Worm (Caenorhabditis elegans) whole organism, young adult: ENCODE results near the gene gst-4.

Source experiments
- B0019.2 ChIP-seq: fragments of 200-800 bp; sonication (Bioruptor generic); conservative IDR thresholded peaks from 2 replicates; pipeline ENCODE4 v1.3.6; 2022; ENCODE audit warnings: missing genetic modification reagents, missing genetic modification characterization, missing compliant biosample characterization
- B0035.1 ChIP-seq: sonication (generic microtip); optimal IDR thresholded peaks from 2 replicates; lab custom pipeline; 2016; ENCODE audit warnings: missing genetic modification characterization, mild to moderate bottlenecking, missing compliant biosample characterization, missing genotype, missing genetic modification reagents
- B0261.1 ChIP-seq: sonication (generic microtip); optimal IDR thresholded peaks from 2 replicates; lab custom pipeline; 2016; ENCODE audit warnings: mild to moderate bottlenecking, missing genetic modification characterization, moderate library complexity, missing compliant biosample characterization
- C06A6.2 ChIP-seq: fragments of 200-800 bp; sonication (Bioruptor generic); conservative IDR thresholded peaks from 2 replicates; pipeline ENCODE4 v1.3.6; 2022; ENCODE audit warnings: missing genetic modification characterization, missing compliant biosample characterization
- C17E4.6 ChIP-seq: fragments of 200-800 bp; sonication (Bioruptor generic); IDR thresholded peaks from 2 replicates; pipeline ENCODE4 v1.3.6; 2022; ENCODE audit warnings: missing genetic modification reagents, missing genetic modification characterization, missing compliant biosample characterization
- F10E7.11 ChIP-seq: sonication (generic microtip); optimal IDR thresholded peaks from 2 replicates; lab custom pipeline; 2017; ENCODE audit warnings: mild to moderate bottlenecking, missing genetic modification characterization, moderate library complexity, missing compliant biosample characterization
- F23B12.7 ChIP-seq: sonication (generic microtip); optimal IDR thresholded peaks from 2 replicates; lab custom pipeline; 2017; ENCODE audit warnings: missing genetic modification characterization, mild to moderate bottlenecking, missing compliant biosample characterization, antibody characterized with exemption, moderate library complexity; ENCODE audit not compliant: insufficient read depth
- F37B4.10 ChIP-seq: fragments of 200-800 bp; sonication (Bioruptor generic); IDR thresholded peaks from 2 replicates; pipeline ENCODE4 v1.3.6; 2022; ENCODE audit warnings: missing genetic modification characterization, missing compliant biosample characterization
- F39B2.1 ChIP-seq: fragments of 200-800 bp; sonication (Bioruptor generic); IDR thresholded peaks from 2 replicates; pipeline ENCODE4 v1.3.6; 2022; ENCODE audit warnings: missing genetic modification reagents, missing genetic modification characterization, missing compliant biosample characterization
- F57C9.4 ChIP-seq: sonication (generic microtip); optimal IDR thresholded peaks from 2 replicates; lab custom pipeline; 2017; ENCODE audit warnings: mild to moderate bottlenecking, missing genetic modification characterization, missing compliant biosample characterization
- K11D2.4 ChIP-seq: fragments of 200-800 bp; sonication (Bioruptor generic); IDR thresholded peaks from 2 replicates; pipeline ENCODE4 v1.3.6; 2022; ENCODE audit warnings: missing genetic modification reagents, missing genetic modification characterization, missing compliant biosample characterization
- K12H6.12 ChIP-seq: fragments of 200-800 bp; sonication (Bioruptor generic); optimal IDR thresholded peaks from 2 replicates; lab custom pipeline; 2018; ENCODE audit warnings: mild to moderate bottlenecking, missing genetic modification characterization, missing compliant biosample characterization
- Y53F4B.3 ChIP-seq: fragments of 200-800 bp; sonication (Bioruptor generic); IDR thresholded peaks from 2 replicates; pipeline ENCODE4 v1.3.6; 2022; ENCODE audit warnings: missing genetic modification reagents, missing genetic modification characterization, missing compliant biosample characterization
- atf-7 ChIP-seq: sonication (generic microtip); optimal IDR thresholded peaks from 2 replicates; lab custom pipeline; 2017; ENCODE audit warnings: mild to moderate bottlenecking, missing genetic modification characterization, missing compliant biosample characterization
- athp-1 ChIP-seq: sonication (generic microtip); optimal IDR thresholded peaks from 2 replicates; lab custom pipeline; 2017; ENCODE audit warnings: mild to moderate bottlenecking, missing genetic modification characterization, missing compliant biosample characterization
- attf-3 ChIP-seq: fragments of 200-800 bp; sonication (Bioruptor generic); conservative IDR thresholded peaks from 2 replicates; pipeline ENCODE4 v1.3.6; 2022; ENCODE audit warnings: missing genetic modification reagents, missing genetic modification characterization, missing compliant biosample characterization
- attf-5 ChIP-seq: fragments of 200-800 bp; sonication (Bioruptor generic); optimal IDR thresholded peaks from 2 replicates; lab custom pipeline; 2018; ENCODE audit warnings: mild to moderate bottlenecking, missing genetic modification characterization, missing compliant biosample characterization
- attf-6 ChIP-seq: fragments of 200-800 bp; sonication (Bioruptor generic); IDR thresholded peaks from 2 replicates; pipeline ENCODE4 v1.3.6; 2022; ENCODE audit warnings: missing genetic modification reagents, missing genetic modification characterization, missing compliant biosample characterization
- bed-1 ChIP-seq: fragments of 200-800 bp; sonication (Bioruptor generic); IDR thresholded peaks from 2 replicates; pipeline ENCODE4 v1.3.6; 2022; ENCODE audit warnings: missing genetic modification reagents, missing genetic modification characterization, missing compliant biosample characterization
- ccch-3 ChIP-seq: fragments of 200-800 bp; sonication (Bioruptor generic); optimal IDR thresholded peaks from 2 replicates; lab custom pipeline; 2018; ENCODE audit warnings: mild to moderate bottlenecking, missing genetic modification characterization, missing compliant biosample characterization
- ceh-40 ChIP-seq: fragments of 200-800 bp; sonication (Bioruptor generic); IDR thresholded peaks from 2 replicates; pipeline ENCODE4 v1.3.6; 2022; ENCODE audit warnings: missing genetic modification characterization, missing compliant biosample characterization
- ceh-79 ChIP-seq: sonication (generic microtip); optimal IDR thresholded peaks from 2 replicates; lab custom pipeline; 2017; ENCODE audit warnings: mild to moderate bottlenecking, missing genetic modification characterization, missing compliant biosample characterization
- ceh-91 ChIP-seq: fragments of 200-800 bp; sonication (Bioruptor generic); IDR thresholded peaks from 2 replicates; pipeline ENCODE4 v1.3.6; 2022; ENCODE audit warnings: missing genetic modification reagents, missing genetic modification characterization, missing compliant biosample characterization
- dox-1 ChIP-seq: fragments of 200-800 bp; sonication (Bioruptor generic); IDR thresholded peaks from 2 replicates; pipeline ENCODE4 v1.3.6; 2022; ENCODE audit warnings: missing genetic modification reagents, missing genetic modification characterization, missing compliant biosample characterization
- gei-17 ChIP-seq: fragments of 200-800 bp; sonication (Bioruptor generic); optimal IDR thresholded peaks from 2 replicates; lab custom pipeline; 2018; ENCODE audit warnings: mild to moderate bottlenecking, missing genetic modification characterization, missing compliant biosample characterization
- hmg-1.2 ChIP-seq: fragments of 200-800 bp; sonication (Bioruptor generic); IDR thresholded peaks from 2 replicates; pipeline ENCODE4 v1.3.6; 2022; ENCODE audit warnings: missing genetic modification reagents, missing genetic modification characterization, missing compliant biosample characterization
- hmg-20 ChIP-seq: fragments of 200-800 bp; sonication (Bioruptor generic); IDR thresholded peaks from 2 replicates; pipeline ENCODE4 v1.3.6; 2022; ENCODE audit warnings: missing genetic modification reagents, missing genetic modification characterization, missing compliant biosample characterization
- hsf-1 ChIP-seq: fragments of 200-800 bp; sonication (Bioruptor generic); IDR thresholded peaks from 2 replicates; pipeline ENCODE4 v1.3.6; 2022; ENCODE audit warnings: missing genetic modification reagents, missing genetic modification characterization, missing compliant biosample characterization
- let-607 ChIP-seq, 2 experiments: fragments of 200-800 bp in 1 of 2; sonication (Bioruptor generic) in 1 of 2; sonication (generic microtip) in 1 of 2; optimal IDR thresholded peaks; 2 replicates each; lab custom pipeline; 2016 to 2018; ENCODE audit warnings: mild to moderate bottlenecking in 2 of 2, missing compliant biosample characterization in 2 of 2, missing genetic modification characterization in 2 of 2, moderate library complexity in 2 of 2, missing genotype in 1 of 2
- lir-1 ChIP-seq: fragments of 200-800 bp; sonication (Bioruptor generic); conservative IDR thresholded peaks from 2 replicates; pipeline ENCODE4 v1.3.6; 2022; ENCODE audit warnings: missing genetic modification reagents, missing genetic modification characterization, missing compliant biosample characterization
- lsl-1 ChIP-seq: fragments of 200-800 bp; sonication (Bioruptor generic); optimal IDR thresholded peaks from 2 replicates; lab custom pipeline; 2018; ENCODE audit warnings: mild to moderate bottlenecking, missing genetic modification characterization, moderate library complexity, missing compliant biosample characterization
- lsy-27 ChIP-seq: sonication (generic microtip); optimal IDR thresholded peaks from 2 replicates; lab custom pipeline; 2017; ENCODE audit warnings: missing genetic modification characterization, mild to moderate bottlenecking, missing compliant biosample characterization, antibody characterized with exemption, missing genotype, borderline replicate concordance; ENCODE audit not compliant: insufficient read depth
- mcd-1 ChIP-seq: fragments of 200-800 bp; sonication (Bioruptor generic); IDR thresholded peaks from 2 replicates; pipeline ENCODE4 v1.3.6; 2022; ENCODE audit warnings: missing genetic modification reagents, missing genetic modification characterization, missing compliant biosample characterization
- nhr-179 ChIP-seq: sonication (generic microtip); optimal IDR thresholded peaks from 2 replicates; lab custom pipeline; 2016; ENCODE audit warnings: mild to moderate bottlenecking, missing genetic modification characterization, missing compliant biosample characterization
- nhr-80 ChIP-seq: sonication (generic microtip); optimal IDR thresholded peaks from 2 replicates; lab custom pipeline; 2016; ENCODE audit warnings: missing genetic modification characterization, missing compliant biosample characterization
- pha-4 ChIP-seq: fragments of 150-350 bp; sonication (generic microtip); optimal IDR thresholded peaks from 2 replicates; lab custom pipeline; 2014; ENCODE audit warnings: missing biosample characterization, missing genetic modification reagents, missing genetic modification characterization
- repo-1 ChIP-seq: sonication (generic microtip); optimal IDR thresholded peaks from 2 replicates; lab custom pipeline; 2017; ENCODE audit warnings: mild to moderate bottlenecking, missing genetic modification characterization, missing compliant biosample characterization
- snpc-1.1 ChIP-seq: sonication (generic microtip); optimal IDR thresholded peaks from 2 replicates; lab custom pipeline; 2017; ENCODE audit warnings: missing genetic modification characterization, mild to moderate bottlenecking, missing compliant biosample characterization, antibody characterized with exemption, moderate library complexity, missing genotype, missing genetic modification reagents; ENCODE audit not compliant: insufficient read depth
- snpc-1.3 ChIP-seq: sonication (generic microtip); optimal IDR thresholded peaks from 2 replicates; lab custom pipeline; 2017; ENCODE audit warnings: missing genetic modification characterization, mild to moderate bottlenecking, missing compliant biosample characterization, antibody characterized with exemption, moderate library complexity, missing genotype, missing genetic modification reagents; ENCODE audit not compliant: insufficient read depth
- snpc-4 ChIP-seq, 5 experiments: fragments of 150-350 bp in 1 of 5; sonication (generic microtip) in 4 of 5; optimal IDR thresholded peaks; 2 replicates each; lab custom pipeline; 2014 to 2018; ENCODE audit warnings: missing genetic modification characterization in 5 of 5, missing biosample characterization in 3 of 5, antibody characterized with exemption in 2 of 5, mild to moderate bottlenecking in 2 of 5, missing compliant biosample characterization in 2 of 5, missing genotype in 2 of 5, moderate library complexity in 2 of 5, missing genetic modification reagents in 1 of 5
- somi-1 ChIP-seq: fragments of 200-800 bp; sonication (Bioruptor generic); optimal IDR thresholded peaks from 2 replicates; lab custom pipeline; 2018; ENCODE audit warnings: mild to moderate bottlenecking, missing genetic modification characterization, missing compliant biosample characterization
- tlf-1 ChIP-seq: fragments of 200-800 bp; sonication (Bioruptor generic); optimal IDR thresholded peaks from 2 replicates; lab custom pipeline; 2018; ENCODE audit warnings: mild to moderate bottlenecking, missing genetic modification characterization, missing compliant biosample characterization
- unc-130 ChIP-seq: sonication (generic microtip); optimal IDR thresholded peaks from 2 replicates; lab custom pipeline; 2016; ENCODE audit warnings: missing genetic modification reagents, missing genetic modification characterization, missing compliant biosample characterization
- unc-62 ChIP-seq: fragments of 150-350 bp; optimal IDR thresholded peaks from 2 replicates; lab custom pipeline; 2014; ENCODE audit warnings: missing biosample characterization, missing genetic modification reagents, missing genetic modification characterization
- xnd-1 ChIP-seq: sonication (generic microtip); optimal IDR thresholded peaks from 2 replicates; lab custom pipeline; 2016; ENCODE audit warnings: missing genotype, missing genetic modification reagents, missing genetic modification characterization, missing compliant biosample characterization
- zfh-2 ChIP-seq: fragments of 200-800 bp; sonication (Bioruptor generic); conservative IDR thresholded peaks from 2 replicates; pipeline ENCODE4 v1.3.6; 2022; ENCODE audit warnings: missing genetic modification reagents, missing genetic modification characterization, missing compliant biosample characterization
- zim-3 ChIP-seq: sonication (generic microtip); optimal IDR thresholded peaks from 2 replicates; lab custom pipeline; 2017; ENCODE audit warnings: mild to moderate bottlenecking, missing genetic modification characterization, moderate library complexity, missing compliant biosample characterization
- ztf-6 ChIP-seq: fragments of 200-800 bp; sonication (Bioruptor generic); IDR thresholded peaks from 2 replicates; pipeline ENCODE4 v1.3.6; 2022; ENCODE audit warnings: missing genetic modification reagents, missing genetic modification characterization, missing compliant biosample characterization

gst-4 gene

ce11 chrIV:10128906-10129386 lies 13.1 kb upstream of the gst-4 start, which contains the start of the genes gtbp-1 and K08F4.3 (continued):
- TF ChIP-seq hsf-1: no peak
- TF ChIP-seq Y53F4B.3 (GFP tag; lab: Robert Waterston, UW): no peak
- no peak for TF ChIP-seq F39B2.1 (GFP tag; lab: Robert Waterston, UW)
- TF ChIP-seq ceh-79 (tag; lab: Kevin White, UChicago): no peak
- no peak for TF ChIP-seq bed-1 (GFP tag; lab: Robert Waterston, UW)
- TF ChIP-seq ceh-40 (GFP tag; lab: Robert Waterston, UW): no peak
- TF ChIP-seq B0019.2: no peak
- peak; percentile 50 for TF ChIP-seq F23B12.7
- TF ChIP-seq xnd-1 (tag; lab: Kevin White, UChicago): peak; percentile 8
- no peak for TF ChIP-seq attf-6 (GFP tag; lab: Robert Waterston, UW)
- no peak for TF ChIP-seq F57C9.4 (tag; lab: Kevin White, UChicago)
- TF ChIP-seq pha-4 (tag; lab: Kevin White, UChicago): no peak
- TF ChIP-seq attf-3 (GFP tag; lab: Robert Waterston, UW): peak; percentile 47
- TF ChIP-seq zfh-2 (GFP tag; lab: Robert Waterston, UW): no peak
- TF ChIP-seq tlf-1 (GFP tag; lab: Kevin White, UChicago): no peak
- TF ChIP-seq dox-1 (GFP tag; lab: Robert Waterston, UW): no peak; the same call in 1 of the 2 replicates
- TF ChIP-seq nhr-179 (tag; lab: Kevin White, UChicago): no peak
- peak; percentile 72 for TF ChIP-seq ceh-91 (GFP tag; lab: Robert Waterston, UW)
- no peak for TF ChIP-seq lir-1 (GFP tag; lab: Robert Waterston, UW)
- TF ChIP-seq K11D2.4: no peak
- TF ChIP-seq lsy-27 (tag; lab: Kevin White, UChicago): no peak
- peak; percentile 80 for TF ChIP-seq hmg-1.2 (GFP tag; lab: Robert Waterston, UW)
- peak; percentile 19 for TF ChIP-seq nhr-80 (tag; lab: Kevin White, UChicago)
- TF ChIP-seq ccch-3: no peak
- TF ChIP-seq F10E7.11 (tag; lab: Kevin White, UChicago): no peak
- TF ChIP-seq repo-1: no peak
- no peak for TF ChIP-seq ztf-6 (GFP tag; lab: Robert Waterston, UW)
- TF ChIP-seq athp-1: no peak
- TF ChIP-seq gei-17 (GFP tag; lab: Kevin White, UChicago): no peak
- peak; percentile 76 for TF ChIP-seq attf-5
- peak; percentile 23 for TF ChIP-seq K12H6.12 (tag; lab: Kevin White, UChicago)
- TF ChIP-seq unc-130 (GFP tag; lab: Kevin White, UChicago): no peak
- TF ChIP-seq B0035.1 (tag; lab: Kevin White, UChicago): no peak
- no peak for TF ChIP-seq F37B4.10 (GFP tag; lab: Robert Waterston, UW)
- no peak for TF ChIP-seq hmg-20 (GFP tag; lab: Robert Waterston, UW)
- peak; percentile 10 for TF ChIP-seq snpc-1.1 (tag; lab: Kevin White, UChicago)
- no peak for TF ChIP-seq somi-1 (GFP tag; lab: Kevin White, UChicago)
- no peak for TF ChIP-seq zim-3
- TF ChIP-seq lsl-1 (GFP tag; lab: Kevin White, UChicago): peak; percentile 59
- TF ChIP-seq mcd-1 (GFP tag; lab: Robert Waterston, UW): peak; percentile 72
- no peak for TF ChIP-seq atf-7 (tag; lab: Kevin White, UChicago)
- no peak for TF ChIP-seq snpc-1.3 (tag; lab: Kevin White, UChicago)
- TF ChIP-seq C17E4.6 (GFP tag; lab: Robert Waterston, UW): no peak
- no peak for TF ChIP-seq unc-62 (GFP tag; lab: Kevin White, UChicago)
- no peak for TF ChIP-seq let-607 (tag; optimal IDR thresholded peaks at IDR 0.05; lab: Kevin White, UChicago)
- TF ChIP-seq C06A6.2: no peak
- TF ChIP-seq snpc-4 (GFP tag; optimal IDR thresholded peaks at IDR 0.05; lab: Kevin White, UChicago): peak; percentile 21
- peak in 3 of 4 experiments; percentile 41 to 73 (median 51) for TF ChIP-seq snpc-4 (tag; optimal IDR thresholded peaks at IDR 0.05; lab: Kevin White, UChicago)
- no peak for TF ChIP-seq B0261.1 (tag; lab: Kevin White, UChicago)
